Worm (Caenorhabditis elegans) whole organism, young adult: ENCODE results near the gene Y56A3A.2.

Source experiments
- B0035.1 ChIP-seq: sonication (generic microtip); optimal IDR thresholded peaks from 2 replicates; lab custom pipeline; 2016; ENCODE audit warnings: missing genetic modification characterization, mild to moderate bottlenecking, missing compliant biosample characterization, missing genotype, missing genetic modification reagents
- C06A6.2 ChIP-seq: fragments of 200-800 bp; sonication (Bioruptor generic); conservative IDR thresholded peaks from 2 replicates; pipeline ENCODE4 v1.3.6; 2022; ENCODE audit warnings: missing genetic modification characterization, missing compliant biosample characterization
- F22D6.2 ChIP-seq: sonication (generic microtip); optimal IDR thresholded peaks from 2 replicates; lab custom pipeline; 2016; ENCODE audit warnings: mild to moderate bottlenecking, missing genetic modification characterization, missing compliant biosample characterization
- F49E8.2 ChIP-seq: sonication (generic microtip); optimal IDR thresholded peaks from 3 replicates; lab custom pipeline; 2017; ENCODE audit warnings: missing genetic modification characterization, mild to moderate bottlenecking, missing compliant biosample characterization, antibody characterized with exemption, moderate library complexity; ENCODE audit not compliant: insufficient read depth
- F52B5.7 ChIP-seq: sonication (generic microtip); optimal IDR thresholded peaks from 2 replicates; lab custom pipeline; 2016; ENCODE audit warnings: mild to moderate bottlenecking, missing genetic modification characterization, missing compliant biosample characterization
- F55B11.4 ChIP-seq: sonication (generic microtip); optimal IDR thresholded peaks from 2 replicates; lab custom pipeline; 2016; ENCODE audit warnings: missing compliant biosample characterization, missing genetic modification characterization, borderline replicate concordance; ENCODE audit not compliant: insufficient read depth
- K11D2.4 ChIP-seq: fragments of 200-800 bp; sonication (Bioruptor generic); IDR thresholded peaks from 2 replicates; pipeline ENCODE4 v1.3.6; 2022; ENCODE audit warnings: missing genetic modification reagents, missing genetic modification characterization, missing compliant biosample characterization
- Y53F4B.3 ChIP-seq: fragments of 200-800 bp; sonication (Bioruptor generic); IDR thresholded peaks from 2 replicates; pipeline ENCODE4 v1.3.6; 2022; ENCODE audit warnings: missing genetic modification reagents, missing genetic modification characterization, missing compliant biosample characterization
- ama-1 ChIP-seq, 3 experiments: fragments of 150-350 bp in 1 of 3; sonication (generic microtip) in 2 of 3; optimal IDR thresholded peaks; 2 replicates each; lab custom pipeline; 2014 to 2018; ENCODE audit warnings: missing biosample characterization in 2 of 3, missing genetic modification characterization in 2 of 3, missing genetic modification reagents in 2 of 3
- attf-3 ChIP-seq: fragments of 200-800 bp; sonication (Bioruptor generic); conservative IDR thresholded peaks from 2 replicates; pipeline ENCODE4 v1.3.6; 2022; ENCODE audit warnings: missing genetic modification reagents, missing genetic modification characterization, missing compliant biosample characterization
- ccch-3 ChIP-seq: fragments of 200-800 bp; sonication (Bioruptor generic); optimal IDR thresholded peaks from 2 replicates; lab custom pipeline; 2018; ENCODE audit warnings: mild to moderate bottlenecking, missing genetic modification characterization, missing compliant biosample characterization
- cebp-1 ChIP-seq, 2 experiments: fragments of 200-800 bp in 1 of 2; sonication (Bioruptor generic) in 1 of 2; sonication (generic microtip) in 1 of 2; IDR thresholded peaks in 1 of 2; optimal IDR thresholded peaks in 1 of 2; 2 replicates each; pipeline versions ENCODE4 v1.3.6 to Lab custom; 2017 to 2022; ENCODE audit warnings: missing compliant biosample characterization in 2 of 2, missing genetic modification characterization in 2 of 2, mild to moderate bottlenecking in 1 of 2, missing genetic modification reagents in 1 of 2, moderate library complexity in 1 of 2
- cebp-2 ChIP-seq: fragments of 200-800 bp; sonication (Bioruptor generic); IDR thresholded peaks from 2 replicates; pipeline ENCODE4 v1.3.6; 2022; ENCODE audit warnings: missing genetic modification characterization, missing compliant biosample characterization
- ceh-79 ChIP-seq: sonication (generic microtip); optimal IDR thresholded peaks from 2 replicates; lab custom pipeline; 2017; ENCODE audit warnings: mild to moderate bottlenecking, missing genetic modification characterization, missing compliant biosample characterization
- ceh-91 ChIP-seq: fragments of 200-800 bp; sonication (Bioruptor generic); IDR thresholded peaks from 2 replicates; pipeline ENCODE4 v1.3.6; 2022; ENCODE audit warnings: missing genetic modification reagents, missing genetic modification characterization, missing compliant biosample characterization
- die-1 ChIP-seq: sonication (generic microtip); optimal IDR thresholded peaks from 2 replicates; lab custom pipeline; 2016; ENCODE audit warnings: missing genotype, mild to moderate bottlenecking, missing genetic modification characterization, missing compliant biosample characterization
- efl-1 ChIP-seq: fragments of 150-350 bp; optimal IDR thresholded peaks from 2 replicates; lab custom pipeline; 2014; ENCODE audit warnings: missing biosample characterization, missing genetic modification reagents, missing genetic modification characterization
- egl-44 ChIP-seq: fragments of 200-800 bp; sonication (Bioruptor generic); IDR thresholded peaks from 2 replicates; pipeline ENCODE4 v1.3.6; 2022; ENCODE audit warnings: missing genetic modification reagents, missing genetic modification characterization, missing compliant biosample characterization
- ets-4 ChIP-seq: fragments of 200-800 bp; sonication (Bioruptor generic); optimal IDR thresholded peaks from 2 replicates; lab custom pipeline; 2018; ENCODE audit warnings: mild to moderate bottlenecking, missing genetic modification characterization, missing compliant biosample characterization
- fkh-3 ChIP-seq: sonication (generic microtip); optimal IDR thresholded peaks from 2 replicates; lab custom pipeline; 2016; ENCODE audit warnings: mild to moderate bottlenecking, missing genetic modification characterization, missing compliant biosample characterization
- hrde-1 ChIP-seq: sonication (generic microtip); optimal IDR thresholded peaks from 2 replicates; lab custom pipeline; 2016; ENCODE audit warnings: missing genetic modification characterization, mild to moderate bottlenecking, missing compliant biosample characterization, moderate library complexity, missing genotype, missing genetic modification reagents, borderline replicate concordance
- lin-40 ChIP-seq: sonication (generic microtip); optimal IDR thresholded peaks from 2 replicates; lab custom pipeline; 2016; ENCODE audit warnings: missing genetic modification characterization, mild to moderate bottlenecking, missing compliant biosample characterization, missing genotype, missing genetic modification reagents
- lsy-27 ChIP-seq: sonication (generic microtip); optimal IDR thresholded peaks from 2 replicates; lab custom pipeline; 2017; ENCODE audit warnings: missing genetic modification characterization, mild to moderate bottlenecking, missing compliant biosample characterization, antibody characterized with exemption, missing genotype, borderline replicate concordance; ENCODE audit not compliant: insufficient read depth
- mes-4 ChIP-seq: sonication (generic microtip); optimal IDR thresholded peaks from 2 replicates; lab custom pipeline; 2016; ENCODE audit warnings: missing genotype, missing genetic modification characterization, missing compliant biosample characterization
- mxl-1 ChIP-seq: sonication (generic microtip); optimal IDR thresholded peaks from 2 replicates; lab custom pipeline; 2016; ENCODE audit warnings: missing genetic modification characterization, missing compliant biosample characterization
- nhr-120 ChIP-seq: fragments of 200-800 bp; sonication (Bioruptor generic); IDR thresholded peaks from 2 replicates; pipeline ENCODE4 v1.3.6; 2022; ENCODE audit warnings: missing genetic modification characterization, missing compliant biosample characterization
- nhr-90 ChIP-seq: sonication (generic microtip); optimal IDR thresholded peaks from 2 replicates; lab custom pipeline; 2016; ENCODE audit warnings: missing genotype, mild to moderate bottlenecking, missing genetic modification characterization, missing compliant biosample characterization
- pbrm-1 ChIP-seq: fragments of 200-800 bp; sonication (Bioruptor generic); IDR thresholded peaks from 2 replicates; pipeline ENCODE4 v1.3.6; 2022; ENCODE audit warnings: missing genetic modification reagents, missing genetic modification characterization, missing compliant biosample characterization
- pha-4 ChIP-seq: fragments of 150-350 bp; sonication (generic microtip); optimal IDR thresholded peaks from 2 replicates; lab custom pipeline; 2014; ENCODE audit warnings: missing biosample characterization, missing genetic modification reagents, missing genetic modification characterization
- snpc-4 ChIP-seq, 5 experiments: fragments of 150-350 bp in 1 of 5; sonication (generic microtip) in 4 of 5; optimal IDR thresholded peaks; 2 replicates each; lab custom pipeline; 2014 to 2018; ENCODE audit warnings: missing genetic modification characterization in 5 of 5, missing biosample characterization in 3 of 5, antibody characterized with exemption in 2 of 5, mild to moderate bottlenecking in 2 of 5, missing compliant biosample characterization in 2 of 5, missing genotype in 2 of 5, moderate library complexity in 2 of 5, missing genetic modification reagents in 1 of 5
- sptf-2 ChIP-seq: fragments of 200-800 bp; sonication (Bioruptor generic); optimal IDR thresholded peaks from 2 replicates; lab custom pipeline; 2018; ENCODE audit warnings: mild to moderate bottlenecking, missing genetic modification characterization, missing compliant biosample characterization
- tbx-9 ChIP-seq: sonication (generic microtip); optimal IDR thresholded peaks from 2 replicates; lab custom pipeline; 2016; ENCODE audit warnings: borderline replicate concordance, missing genetic modification characterization, inconsistent platforms, missing compliant biosample characterization
- xnd-1 ChIP-seq: sonication (generic microtip); optimal IDR thresholded peaks from 2 replicates; lab custom pipeline; 2016; ENCODE audit warnings: missing genotype, missing genetic modification reagents, missing genetic modification characterization, missing compliant biosample characterization
- zfh-2 ChIP-seq: fragments of 200-800 bp; sonication (Bioruptor generic); conservative IDR thresholded peaks from 2 replicates; pipeline ENCODE4 v1.3.6; 2022; ENCODE audit warnings: missing genetic modification reagents, missing genetic modification characterization, missing compliant biosample characterization
- ztf-6 ChIP-seq: fragments of 200-800 bp; sonication (Bioruptor generic); IDR thresholded peaks from 2 replicates; pipeline ENCODE4 v1.3.6; 2022; ENCODE audit warnings: missing genetic modification reagents, missing genetic modification characterization, missing compliant biosample characterization

Y56A3A.2 gene

DNA sequence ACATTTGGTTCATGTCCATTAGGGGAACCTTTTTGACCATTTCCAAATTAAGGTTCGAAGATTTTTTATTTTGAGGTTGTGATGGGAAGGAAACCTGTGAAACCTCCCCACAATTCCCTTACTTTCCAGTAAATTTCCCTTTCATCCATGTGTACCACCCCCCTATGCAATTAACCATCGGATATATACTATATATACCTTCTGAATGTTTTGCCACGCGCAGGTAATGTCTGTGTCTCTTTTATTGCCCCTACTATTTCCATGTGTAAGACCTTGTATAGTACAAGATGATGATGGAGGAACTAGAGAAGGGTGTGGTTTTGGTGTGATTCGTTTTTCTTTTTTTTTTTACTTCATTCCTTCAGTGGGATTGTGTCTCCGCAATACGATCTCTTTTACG lies 47.4 kb downstream of the Y56A3A.2 start:
- TF ChIP-seq ztf-6 (GFP tag; lab: Robert Waterston, UW) = no peak
- TF ChIP-seq lin-40 (tag; lab: Kevin White, UChicago) = peak; percentile 7
- TF ChIP-seq, all 124 proteins: peak for 1

DNA sequence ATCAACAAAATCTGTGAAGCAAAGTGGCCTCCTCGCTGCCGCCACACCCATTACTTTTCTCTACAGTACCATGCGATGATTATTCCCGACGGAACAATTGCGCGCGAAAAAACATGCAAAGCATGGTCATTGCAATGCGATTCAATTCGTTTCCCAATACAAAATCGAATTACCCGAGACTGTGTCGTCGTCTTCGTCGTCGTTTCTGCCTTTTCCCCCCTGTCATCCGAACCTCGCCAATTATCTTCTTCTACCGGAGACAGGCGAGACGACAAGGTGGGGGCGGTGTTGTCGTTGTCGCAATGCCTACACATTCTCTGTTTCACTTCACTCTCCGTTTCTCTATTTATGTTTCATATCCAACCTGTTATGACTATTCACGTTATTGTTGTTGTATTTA lies 50.2 kb downstream of the Y56A3A.2 start:
- 0 out of 2 replicates have a peak, but pooled peaks have one; percentile 7 for TF ChIP-seq zfh-2 (GFP tag; lab: Robert Waterston, UW)
- TF ChIP-seq F49E8.2 (tag; lab: Kevin White, UChicago) = no peak
- TF ChIP-seq sptf-2 (GFP tag; lab: Kevin White, UChicago) = no peak
- no peak for TF ChIP-seq pbrm-1
- TF ChIP-seq efl-1 = no peak

- no peak for TF ChIP-seq ztf-6 (GFP tag; lab: Robert Waterston, UW)
- TF ChIP-seq hrde-1 (tag; lab: Kevin White, UChicago) = no peak
- TF ChIP-seq egl-44 (GFP tag; lab: Robert Waterston, UW) = no peak
- TF ChIP-seq F22D6.2 (tag; lab: Kevin White, UChicago) = no peak
- TF ChIP-seq lsy-27 = no peak
- no peak for TF ChIP-seq pha-4
- TF ChIP-seq pbrm-1 = no peak
- TF ChIP-seq C06A6.2 = no peak
- no peak for TF ChIP-seq ccch-3 (GFP tag; lab: Kevin White, UChicago)
- TF ChIP-seq ceh-79 (tag; lab: Kevin White, UChicago) = no peak
- TF ChIP-seq xnd-1 (tag; lab: Kevin White, UChicago) = no peak
- no peak for TF ChIP-seq tbx-9
- no peak for TF ChIP-seq F49E8.2 (tag; lab: Kevin White, UChicago)
- no peak for TF ChIP-seq nhr-120 (GFP tag; lab: Robert Waterston, UW)
- TF ChIP-seq Y53F4B.3 (GFP tag; lab: Robert Waterston, UW) = no peak
- no peak for TF ChIP-seq F52B5.7 (tag; lab: Kevin White, UChicago)
- TF ChIP-seq ama-1 (optimal IDR thresholded peaks at IDR 0.05; lab: Kevin White, UChicago) = no peak
- no peak for TF ChIP-seq ama-1 (GFP tag; optimal IDR thresholded peaks at IDR 0.05; lab: Kevin White, UChicago)
- TF ChIP-seq B0035.1 (tag; lab: Kevin White, UChicago) = no peak
These were observed 51.6 kb downstream of the Y56A3A.2 start, which contains the start of gene C18D11.6 for ce11 chrIII:11810447-11810846. Gene C18D11.6, plus strand, starts transcription at chrIII:11810556.

DNA sequence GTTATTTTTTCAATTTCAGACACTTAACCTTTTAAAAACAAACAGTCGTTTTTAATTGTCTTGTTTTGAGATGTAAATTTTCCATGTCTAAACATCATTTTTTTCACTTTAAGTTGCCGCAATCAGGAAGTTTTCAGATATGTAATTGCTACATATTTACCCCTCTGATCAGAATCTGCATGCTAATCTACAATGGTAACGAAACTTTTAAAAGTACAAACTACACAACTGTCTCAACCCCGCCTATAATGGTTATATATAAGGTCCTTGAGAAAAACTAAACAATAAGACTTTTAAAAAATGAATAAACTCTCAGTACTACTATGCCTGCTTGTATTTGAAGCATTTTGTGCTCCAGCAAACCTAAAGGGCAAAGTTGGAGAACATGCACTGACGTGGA lies 53.2 kb downstream of the Y56A3A.2 start, which contains the start of gene C18D11.9:
Gene C18D11.9, plus strand, starts transcription at position 301 of the 400 bp plus-strand sequence.
- TF ChIP-seq ets-4 (no peak), K11D2.4 (no peak), nhr-90 (tag; lab: Kevin White, UChicago) (no peak), F49E8.2 (tag; lab: Kevin White, UChicago) (no peak), cebp-2 (GFP tag; lab: Robert Waterston, UW) (no peak), cebp-1 (GFP tag; IDR thresholded peaks at IDR 0.05; lab: Robert Waterston, UW) (no peak), cebp-1 (tag; optimal IDR thresholded peaks at IDR 0.05; lab: Kevin White, UChicago) (no peak), snpc-4 (GFP tag; optimal IDR thresholded peaks at IDR 0.05; lab: Kevin White, UChicago) (no peak), snpc-4 (tag; optimal IDR thresholded peaks at IDR 0.05; lab: Kevin White, UChicago) (no peak), attf-3 (GFP tag; lab: Robert Waterston, UW) (no peak), die-1 (no peak), fkh-3 (tag; lab: Kevin White, UChicago) (no peak), ceh-91 (GFP tag; lab: Robert Waterston, UW) (no peak), F55B11.4 (no peak), mes-4 (tag; lab: Kevin White, UChicago) (no peak), mxl-1 (no peak)
